Fruit fly (Drosophila melanogaster) whole organism, prepupa: Measurements from ENCODE around the gene CG9168.

Experiments used
- CG10669 ChIP-seq: fragments of 200-800 bp; sonication (Bioruptor generic); optimal IDR thresholded peaks from 3 replicates; lab custom pipeline; 2018; ENCODE audit warnings: missing biosample characterization, mild to moderate bottlenecking, missing genetic modification characterization, moderate library complexity
- CG16779 ChIP-seq: fragments of 200-800 bp; sonication (Bioruptor generic); optimal IDR thresholded peaks from 3 replicates; lab custom pipeline; 2017; ENCODE audit warnings: missing biosample characterization, mild to moderate bottlenecking, missing genetic modification characterization
- CG3032 ChIP-seq: fragments of 200-800 bp; optimal IDR thresholded peaks from 2 replicates; lab custom pipeline; 2019; ENCODE audit warnings: missing biosample characterization, mild to moderate bottlenecking, missing genetic modification characterization, moderate library complexity
- CG34406 ChIP-seq: fragments of 200-800 bp; sonication (Bioruptor generic); optimal IDR thresholded peaks from 3 replicates; lab custom pipeline; 2016; ENCODE audit warnings: missing biosample characterization, missing genetic modification characterization
- CG3919 ChIP-seq: fragments of 200-800 bp; sonication (Bioruptor generic); optimal IDR thresholded peaks from 3 replicates; lab custom pipeline; 2016; ENCODE audit warnings: missing biosample characterization, missing genetic modification characterization
- CG6276 ChIP-seq: fragments of 200-800 bp; sonication (Bioruptor generic); optimal IDR thresholded peaks from 2 replicates; lab custom pipeline; 2017; ENCODE audit warnings: missing biosample characterization, mild to moderate bottlenecking, missing genetic modification characterization
- Hr4 ChIP-seq: fragments of 200-800 bp; sonication (Bioruptor generic); optimal IDR thresholded peaks from 3 replicates; lab custom pipeline; 2016; ENCODE audit warnings: missing biosample characterization, missing genetic modification characterization
- Sox102F ChIP-seq: fragments of 200-800 bp; sonication (Bioruptor generic); optimal IDR thresholded peaks from 2 replicates; lab custom pipeline; 2016; ENCODE audit warnings: missing biosample characterization, mild to moderate bottlenecking, missing genetic modification characterization
- esn ChIP-seq: fragments of 200-800 bp; sonication (Bioruptor generic); optimal IDR thresholded peaks from 2 replicates; lab custom pipeline; 2016; ENCODE audit warnings: missing biosample characterization, mild to moderate bottlenecking, missing genetic modification characterization, moderate library complexity
- fd59A ChIP-seq: fragments of 200-800 bp; sonication (Bioruptor generic); optimal IDR thresholded peaks from 2 replicates; lab custom pipeline; 2017; ENCODE audit warnings: missing biosample characterization, mild to moderate bottlenecking, missing genetic modification characterization, missing genetic modification reagents
- net ChIP-seq: fragments of 200-800 bp; sonication (Bioruptor generic); optimal IDR thresholded peaks from 3 replicates; lab custom pipeline; 2016; ENCODE audit warnings: missing biosample characterization, missing genetic modification characterization
- pdm3 ChIP-seq: fragments of 200-800 bp; sonication (Bioruptor generic); optimal IDR thresholded peaks from 3 replicates; lab custom pipeline; 2016; ENCODE audit warnings: missing biosample characterization, missing genetic modification characterization
- salr ChIP-seq, 2 experiments: fragments of 200-800 bp; sonication (Bioruptor generic); optimal IDR thresholded peaks; 3 replicates each; lab custom pipeline; 2016 to 2018; ENCODE audit warnings: missing biosample characterization in 2 of 2, missing genetic modification characterization in 2 of 2, mild to moderate bottlenecking in 1 of 2

DNA sequence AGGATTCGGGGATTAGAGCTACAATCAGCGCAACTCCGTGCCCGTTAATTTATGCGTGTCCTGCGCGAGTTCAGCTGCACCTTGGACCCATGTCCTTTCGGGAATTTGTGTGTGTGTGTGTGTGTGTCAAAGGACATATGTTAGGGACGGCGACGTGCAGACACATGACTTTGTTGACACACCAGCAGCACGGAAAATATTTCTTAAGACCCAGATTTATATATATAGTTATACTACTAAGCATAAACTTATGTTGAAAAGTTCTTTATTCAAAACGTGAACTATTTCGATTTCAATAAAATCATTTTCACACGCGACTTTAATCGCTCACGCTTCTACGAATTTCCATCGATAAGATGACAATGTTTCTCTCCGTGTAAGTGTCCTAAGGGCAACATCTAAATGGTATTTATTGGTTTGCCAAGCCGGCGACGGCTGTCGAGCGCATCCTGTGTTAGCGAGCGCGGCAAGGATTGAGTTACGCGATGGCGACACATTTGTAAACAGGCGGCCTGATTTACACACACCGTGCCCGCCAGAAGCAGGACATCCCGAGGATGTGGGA, 20.7 kb downstream of the CG9168 start:
- TF ChIP-seq CG16779 (tag; lab: Kevin White, UChicago): no peak
- TF ChIP-seq Hr4 (GFP tag; lab: Kevin White, UChicago): no peak
- TF ChIP-seq net (GFP tag; lab: Kevin White, UChicago): no peak
- TF ChIP-seq Sox102F: no peak
- TF ChIP-seq CG3032 (tag; lab: Kevin White, UChicago): no peak
- no peak for TF ChIP-seq CG3919 (GFP tag; lab: Kevin White, UChicago)
- no peak for TF ChIP-seq esn
- TF ChIP-seq CG34406 (GFP tag; lab: Kevin White, UChicago): no peak
- TF ChIP-seq fd59A (GFP tag; lab: Kevin White, UChicago): no peak
- TF ChIP-seq CG6276: no peak
- no peak for TF ChIP-seq CG10669 (GFP tag; lab: Kevin White, UChicago)
- TF ChIP-seq salr (GFP tag; optimal IDR thresholded peaks at IDR 0.05; lab: Kevin White, UChicago): no peak
- no peak for TF ChIP-seq pdm3
